Worm (Caenorhabditis elegans): Measurements from ENCODE around the gene ZK354.9.

DNA sequence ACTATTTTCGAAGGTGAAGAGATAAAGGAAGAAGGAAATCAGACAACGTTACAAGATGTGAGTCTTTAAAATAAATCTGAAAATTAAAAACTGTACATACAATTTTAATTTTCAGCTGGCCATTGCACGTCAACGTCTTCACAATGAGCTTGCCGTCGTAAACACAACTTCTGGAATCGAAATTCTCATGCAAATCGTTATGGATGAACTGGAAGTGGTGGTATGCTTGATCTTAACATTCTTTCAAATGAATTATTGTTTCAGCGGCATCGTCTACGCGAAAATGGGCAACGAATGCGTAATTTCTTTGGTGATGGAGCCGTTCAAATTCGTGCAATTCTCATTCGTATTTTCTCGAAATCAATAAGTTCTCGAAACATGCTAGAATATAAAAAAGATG lies 46.6 kb upstream of the ZK354.9 start:
- TF ChIP-seq sox-2 (GFP tag; IDR thresholded peaks at IDR 0.05) (no peak), pag-3 (tag; optimal IDR thresholded peaks at IDR 0.05; ENCODE audit: borderline replicate concordance) (no peak), ceh-45 (GFP tag; IDR thresholded peaks at IDR 0.05) (no peak), lin-11 (tag; optimal IDR thresholded peaks at IDR 0.05) (no peak), pqm-1 (tag; optimal IDR thresholded peaks at IDR 0.05) (no peak), elt-2 (tag; optimal IDR thresholded peaks at IDR 0.05) (no peak), nfya-1 (tag; optimal IDR thresholded peaks at IDR 0.05) (no peak), hlh-15 (tag; optimal IDR thresholded peaks at IDR 0.05) (no peak), ama-1 (optimal IDR thresholded peaks at IDR 0.05) (no peak), lim-6 (tag; optimal IDR thresholded peaks at IDR 0.05) (no peak), unc-42 (tag; optimal IDR thresholded peaks at IDR 0.05) (no peak), F13H6.1 (tag; optimal IDR thresholded peaks at IDR 0.05) (no peak)
